Worm (Caenorhabditis elegans) whole organism, midembryonic: Measurements from ENCODE around the gene tmem-135.

Source experiments
- T22C8.4 ChIP-seq: fragments of 200-800 bp; sonication (Bioruptor generic); IDR thresholded peaks from 2 replicates; pipeline ENCODE4 v1.3.6; 2022; ENCODE audit warnings: missing genetic modification characterization, missing compliant biosample characterization
- cog-1 ChIP-seq: sonication (generic microtip); optimal IDR thresholded peaks from 2 replicates; lab custom pipeline; 2016; ENCODE audit warnings: missing genetic modification characterization, missing compliant biosample characterization
- flt-1 ChIP-seq: fragments of 200-800 bp; sonication (Bioruptor generic); IDR thresholded peaks from 2 replicates; pipeline ENCODE4 v1.3.6; 2022; ENCODE audit warnings: missing genetic modification characterization, missing compliant biosample characterization
- klf-2 ChIP-seq: fragments of 200-800 bp; sonication (Bioruptor generic); conservative IDR thresholded peaks from 2 replicates; pipeline ENCODE4 v1.3.6; 2022; ENCODE audit warnings: missing genetic modification reagents, missing genetic modification characterization, missing compliant biosample characterization
- med-1 ChIP-seq: sonication (generic microtip); optimal IDR thresholded peaks from 2 replicates; lab custom pipeline; 2017; ENCODE audit warnings: missing genetic modification characterization, mild to moderate bottlenecking, missing compliant biosample characterization, antibody characterized with exemption, missing genetic modification reagents; ENCODE audit not compliant: insufficient read depth
- ref-1 ChIP-seq: fragments of 200-800 bp; sonication (Bioruptor generic); conservative IDR thresholded peaks from 2 replicates; pipeline ENCODE4 v1.3.6; 2022; ENCODE audit warnings: missing genetic modification reagents, missing genetic modification characterization, missing compliant biosample characterization
- tab-1 ChIP-seq: fragments of 200-800 bp; sonication (Bioruptor generic); IDR thresholded peaks from 2 replicates; pipeline ENCODE4 v1.3.6; 2022; ENCODE audit warnings: missing genetic modification characterization, missing compliant biosample characterization
- ztf-23 ChIP-seq: fragments of 200-800 bp; sonication (Bioruptor generic); IDR thresholded peaks from 2 replicates; pipeline ENCODE4 v1.3.6; 2022; ENCODE audit warnings: missing genetic modification reagents, missing genetic modification characterization, missing compliant biosample characterization
- ztf-29 ChIP-seq: fragments of 200-800 bp; sonication (Bioruptor generic); IDR thresholded peaks from 2 replicates; pipeline ENCODE4 v1.3.6; 2022; ENCODE audit warnings: missing genetic modification reagents, missing genetic modification characterization, missing compliant biosample characterization

The tmem-135 gene

ce11 chrX:4706755-4707226 lies 33.3 kb downstream of the tmem-135 start, which contains the start of gene dhhc-10:
dhhc-10 (plus strand) TSS chrX:4707176.
- TF ChIP-seq tab-1 (GFP tag; lab: Robert Waterston, UW): no peak
- no peak for TF ChIP-seq med-1
- TF ChIP-seq T22C8.4 (GFP tag; lab: Robert Waterston, UW): no peak
- TF ChIP-seq ztf-29: no peak
- TF ChIP-seq cog-1 (tag; lab: Kevin White, UChicago): peak; percentile 59
- no peak for TF ChIP-seq ztf-23 (GFP tag; lab: Robert Waterston, UW)
- TF ChIP-seq ref-1 (GFP tag; lab: Robert Waterston, UW): no peak

ce11 chrX:4711698-4712329 lies 38.3 kb downstream of the tmem-135 start, which contains the start of the genes dnj-14 and glit-1:
dnj-14 (minus strand) TSS chrX:4711748.
glit-1 (plus strand) TSS chrX:4712279.
- peak; percentile 77 for TF ChIP-seq ztf-23 (GFP tag; lab: Robert Waterston, UW)
- TF ChIP-seq ztf-29: no peak
- TF ChIP-seq T22C8.4 (GFP tag; lab: Robert Waterston, UW): peak; percentile 5; the same call in 1 of the 2 replicates
- TF ChIP-seq cog-1 (tag; lab: Kevin White, UChicago): peak; percentile 83
- TF ChIP-seq klf-2 (GFP tag; lab: Robert Waterston, UW): no peak
- no peak for TF ChIP-seq tab-1 (GFP tag; lab: Robert Waterston, UW)
- no peak for TF ChIP-seq ref-1 (GFP tag; lab: Robert Waterston, UW)
- no peak for TF ChIP-seq med-1
- TF ChIP-seq flt-1 (GFP tag; lab: Robert Waterston, UW): peak; percentile 72

ce11 chrX:4715107-4715506 lies 41.6 kb downstream of the tmem-135 start, which contains the start of gene rpl-25.1:
rpl-25.1 (plus strand) TSS chrX:4715178.
- 0 out of 2 replicates have a peak, but pooled peaks have one; percentile 20 for TF ChIP-seq tab-1 (GFP tag; lab: Robert Waterston, UW)
- TF ChIP-seq cog-1 (tag; lab: Kevin White, UChicago): no peak
- TF ChIP-seq T22C8.4 (GFP tag; lab: Robert Waterston, UW): peak; percentile 39; the same call in 1 of the 2 replicates

ce11 chrX:4718114-4718513 lies 44.6 kb downstream of the tmem-135 start:
- TF ChIP-seq tab-1 (GFP tag; lab: Robert Waterston, UW) (no peak), T22C8.4 (GFP tag; lab: Robert Waterston, UW) (no peak), ref-1 (GFP tag; lab: Robert Waterston, UW) (no peak), klf-2 (GFP tag; lab: Robert Waterston, UW) (no peak)

ce11 chrX:4720603-4721529 lies 47.4 kb downstream of the tmem-135 start, which contains the start of gene F55D10.4:
F55D10.4 (minus strand) TSS chrX:4720653.
- TF ChIP-seq ztf-23 (GFP tag; lab: Robert Waterston, UW) (no peak), ref-1 (GFP tag; lab: Robert Waterston, UW) (no peak), T22C8.4 (GFP tag; lab: Robert Waterston, UW) (no peak)
